Fruit fly (Drosophila melanogaster) whole organism, embryonic: ENCODE measurements around the gene CG31871.

ENCODE experiments used
- Antp ChIP-seq: fragments of 200-800 bp; sonication (Bioruptor generic); optimal IDR thresholded peaks from 3 replicates; lab custom pipeline; 2016; ENCODE audit warnings: missing biosample characterization, missing genetic modification characterization
- CG10959 ChIP-seq: fragments of 200-800 bp; sonication (Bioruptor generic); IDR thresholded peaks from 2 replicates; pipeline ENCODE4 v1.3.6; 2022; ENCODE audit warnings: missing biosample characterization, missing genetic modification characterization
- CG11247 ChIP-seq: fragments of 200-800 bp; sonication (Bioruptor generic); IDR thresholded peaks from 2 replicates; pipeline ENCODE4 v1.3.6; 2022; ENCODE audit warnings: missing biosample characterization, missing genetic modification characterization
- CG12236 ChIP-seq: fragments of 200-800 bp; sonication (Bioruptor generic); optimal IDR thresholded peaks from 2 replicates; lab custom pipeline; 2016; ENCODE audit warnings: missing biosample characterization, missing genetic modification characterization
- CG12299 ChIP-seq: fragments of 200-800 bp; sonication (Bioruptor generic); optimal IDR thresholded peaks from 2 replicates; lab custom pipeline; 2018; ENCODE audit warnings: missing biosample characterization, mild to moderate bottlenecking, missing genetic modification characterization
- CG17361 ChIP-seq: fragments of 200-800 bp; sonication (Bioruptor generic); IDR thresholded peaks from 3 replicates; pipeline ENCODE4 v1.3.6; 2022; ENCODE audit warnings: missing biosample characterization, missing genetic modification characterization
- CG2199 ChIP-seq: fragments of 200-800 bp; sonication (Bioruptor generic); IDR thresholded peaks from 3 replicates; pipeline ENCODE4 v1.3.6; 2022; ENCODE audit warnings: missing biosample characterization, missing genetic modification characterization
- CG30403 ChIP-seq: fragments of 200-800 bp; sonication (Bioruptor generic); optimal IDR thresholded peaks from 3 replicates; lab custom pipeline; 2016; ENCODE audit warnings: missing biosample characterization, missing genetic modification characterization
- CG30431 ChIP-seq: fragments of 200-800 bp; sonication (Bioruptor generic); optimal IDR thresholded peaks from 2 replicates; lab custom pipeline; 2017; ENCODE audit warnings: missing biosample characterization, missing genetic modification characterization
- CG33557 ChIP-seq: fragments of 200-800 bp; sonication (Bioruptor generic); optimal IDR thresholded peaks from 2 replicates; lab custom pipeline; 2019; ENCODE audit warnings: missing biosample characterization, mild to moderate bottlenecking, missing genetic modification characterization, moderate library complexity
- CG3407 ChIP-seq: fragments of 200-800 bp; sonication (Bioruptor generic); optimal IDR thresholded peaks from 2 replicates; lab custom pipeline; 2018; ENCODE audit warnings: missing biosample characterization, mild to moderate bottlenecking, missing genetic modification characterization
- CG6272 ChIP-seq: fragments of 200-800 bp; sonication (Bioruptor generic); IDR thresholded peaks from 2 replicates; pipeline ENCODE4 v1.3.6; 2022; ENCODE audit warnings: missing biosample characterization, missing genetic modification characterization
- CG6854 ChIP-seq: fragments of 200-800 bp; sonication (Bioruptor generic); optimal IDR thresholded peaks from 3 replicates; lab custom pipeline; 2017; ENCODE audit warnings: missing biosample characterization, mild to moderate bottlenecking, missing genetic modification characterization
- CG7786 ChIP-seq: fragments of 200-800 bp; sonication (Bioruptor generic); optimal IDR thresholded peaks from 2 replicates; lab custom pipeline; 2016; ENCODE audit warnings: missing biosample characterization, missing genetic modification characterization
- CG7928 ChIP-seq: fragments of 200-800 bp; sonication (Bioruptor generic); optimal IDR thresholded peaks from 2 replicates; lab custom pipeline; 2017; ENCODE audit warnings: missing biosample characterization, mild to moderate bottlenecking, missing genetic modification characterization
- CG7987 ChIP-seq: fragments of 200-800 bp; sonication (Bioruptor generic); optimal IDR thresholded peaks from 2 replicates; lab custom pipeline; 2018; ENCODE audit warnings: missing biosample characterization, mild to moderate bottlenecking, missing genetic modification characterization, moderate library complexity
- CG8944 ChIP-seq: fragments of 200-800 bp; sonication (Bioruptor generic); optimal IDR thresholded peaks from 3 replicates; lab custom pipeline; 2016; ENCODE audit warnings: missing biosample characterization, missing genetic modification characterization
- CG9797 ChIP-seq: fragments of 200-800 bp; sonication (Bioruptor generic); optimal IDR thresholded peaks from 3 replicates; lab custom pipeline; 2018; ENCODE audit warnings: missing biosample characterization, mild to moderate bottlenecking, missing genetic modification characterization
- Eip74EF ChIP-seq, 2 experiments: fragments of 200-800 bp in 1 of 2; fragments of >200 bp in 1 of 2; sonication (Bioruptor generic) in 1 of 2; optimal IDR thresholded peaks; 2 replicates each; lab custom pipeline; 2017 to 2019; ENCODE audit warnings: missing biosample characterization in 2 of 2, missing genetic modification characterization in 2 of 2, mild to moderate bottlenecking in 1 of 2, moderate library complexity in 1 of 2
- HLH4C ChIP-seq: fragments of 200-800 bp; sonication (Bioruptor generic); IDR thresholded peaks from 3 replicates; pipeline ENCODE4 v1.3.6; 2022; ENCODE audit warnings: missing biosample characterization, missing genetic modification characterization; ENCODE audit not compliant: partially characterized antibody
- HLH54F ChIP-seq: fragments of 200-800 bp; sonication (Bioruptor generic); optimal IDR thresholded peaks from 3 replicates; lab custom pipeline; 2016; ENCODE audit warnings: missing biosample characterization, missing genetic modification characterization
- Hr78 ChIP-seq, 2 experiments: fragments of 200-800 bp in 1 of 2; fragments of >200 bp in 1 of 2; sonication (Bioruptor generic) in 1 of 2; optimal IDR thresholded peaks; 2 replicates each; lab custom pipeline; 2017 to 2019; ENCODE audit warnings: missing biosample characterization in 2 of 2, missing genetic modification characterization in 2 of 2, mild to moderate bottlenecking in 1 of 2, moderate library complexity in 1 of 2
- MESR4 ChIP-seq: fragments of 200-800 bp; sonication (Bioruptor generic); optimal IDR thresholded peaks from 2 replicates; lab custom pipeline; 2018; ENCODE audit warnings: missing biosample characterization, mild to moderate bottlenecking, missing genetic modification characterization, moderate library complexity
- Max ChIP-seq: fragments of 200-800 bp; sonication (Bioruptor generic); optimal IDR thresholded peaks from 2 replicates; lab custom pipeline; 2016; ENCODE audit warnings: missing biosample characterization, mild to moderate bottlenecking, missing genetic modification characterization
- Scr ChIP-seq: fragments of 200-800 bp; sonication (Bioruptor generic); IDR thresholded peaks from 2 replicates; pipeline ENCODE4 v1.3.6; 2022; ENCODE audit warnings: missing biosample characterization, missing genetic modification characterization; ENCODE audit not compliant: partially characterized antibody
- Sin3A ChIP-seq: fragments of >200 bp; optimal IDR thresholded peaks from 2 replicates; lab custom pipeline; 2018
- Sox102F ChIP-seq: fragments of 200-800 bp; sonication (Bioruptor generic); optimal IDR thresholded peaks from 2 replicates; lab custom pipeline; 2018; ENCODE audit warnings: missing biosample characterization, mild to moderate bottlenecking, missing genetic modification characterization, moderate library complexity
- Spps ChIP-seq: fragments of 200-800 bp; sonication (Bioruptor generic); optimal IDR thresholded peaks from 2 replicates; lab custom pipeline; 2018; ENCODE audit warnings: missing biosample characterization, mild to moderate bottlenecking, missing genetic modification characterization
- Vsx1 ChIP-seq: fragments of 200-800 bp; sonication (Bioruptor generic); optimal IDR thresholded peaks from 2 replicates; lab custom pipeline; 2017; ENCODE audit warnings: missing biosample characterization, mild to moderate bottlenecking, missing genetic modification characterization, missing genetic modification reagents
- al ChIP-seq: fragments of 200-800 bp; sonication (Bioruptor generic); IDR thresholded peaks from 2 replicates; pipeline ENCODE4 v1.3.6; 2022; ENCODE audit warnings: missing biosample characterization, missing genetic modification characterization
- bigmax ChIP-seq: fragments of 200-800 bp; sonication (Bioruptor generic); optimal IDR thresholded peaks from 2 replicates; lab custom pipeline; 2018; ENCODE audit warnings: missing biosample characterization, mild to moderate bottlenecking, missing genetic modification characterization
- da ChIP-seq: fragments of 200-800 bp; sonication (Bioruptor generic); optimal IDR thresholded peaks from 2 replicates; lab custom pipeline; 2016; ENCODE audit warnings: missing biosample characterization, missing genetic modification characterization
- dpn ChIP-seq, 2 experiments: fragments of 200-800 bp; sonication (Bioruptor generic); optimal IDR thresholded peaks; 3 replicates each; lab custom pipeline; 2016; ENCODE audit warnings: missing biosample characterization in 2 of 2, missing genetic modification characterization in 2 of 2
- fru ChIP-seq: fragments of >200 bp; optimal IDR thresholded peaks from 2 replicates; lab custom pipeline; 2017
- h ChIP-seq: fragments of >200 bp; optimal IDR thresholded peaks from 2 replicates; lab custom pipeline; 2017
- ham ChIP-seq: fragments of 200-800 bp; sonication (Bioruptor generic); IDR thresholded peaks from 2 replicates; pipeline ENCODE4 v1.3.6; 2022; ENCODE audit warnings: missing biosample characterization, missing genetic modification characterization
- hb ChIP-seq: fragments of 200-800 bp; sonication (Bioruptor generic); IDR thresholded peaks from 3 replicates; pipeline ENCODE4 v1.3.6; 2022; ENCODE audit warnings: missing biosample characterization, missing genetic modification characterization; ENCODE audit not compliant: partially characterized antibody
- ken ChIP-seq: fragments of 200-800 bp; sonication (Bioruptor generic); IDR thresholded peaks from 3 replicates; pipeline ENCODE4 v1.3.6; 2022; ENCODE audit warnings: missing biosample characterization, missing genetic modification characterization
- klu ChIP-seq: fragments of 200-800 bp; sonication (Bioruptor generic); IDR thresholded peaks from 2 replicates; pipeline ENCODE4 v1.3.6; 2022; ENCODE audit warnings: missing biosample characterization, missing genetic modification characterization
- luna ChIP-seq: fragments of 200-800 bp; sonication (Bioruptor generic); optimal IDR thresholded peaks from 2 replicates; lab custom pipeline; 2016; ENCODE audit warnings: missing biosample characterization, missing genetic modification characterization
- mam ChIP-seq: fragments of 200-800 bp; sonication (Bioruptor generic); optimal IDR thresholded peaks from 3 replicates; lab custom pipeline; 2016; ENCODE audit warnings: missing biosample characterization, missing genetic modification characterization
- p53 ChIP-seq: fragments of 200-800 bp; sonication (Bioruptor generic); optimal IDR thresholded peaks from 2 replicates; lab custom pipeline; 2016; ENCODE audit warnings: missing biosample characterization, missing genetic modification characterization
- psq ChIP-seq: fragments of 200-800 bp; sonication (Bioruptor generic); optimal IDR thresholded peaks from 2 replicates; lab custom pipeline; 2017; ENCODE audit warnings: missing biosample characterization, missing genetic modification characterization
- slou ChIP-seq: fragments of 200-800 bp; sonication (Bioruptor generic); optimal IDR thresholded peaks from 3 replicates; lab custom pipeline; 2016; ENCODE audit warnings: missing biosample characterization, missing genetic modification characterization
- tio ChIP-seq: fragments of 200-800 bp; sonication (Bioruptor generic); optimal IDR thresholded peaks from 2 replicates; lab custom pipeline; 2017; ENCODE audit warnings: missing biosample characterization, missing genetic modification characterization, inconsistent platforms
- trem ChIP-seq: fragments of 200-800 bp; optimal IDR thresholded peaks from 3 replicates; lab custom pipeline; 2019; ENCODE audit warnings: missing biosample characterization, mild to moderate bottlenecking, missing genetic modification characterization, moderate library complexity
- unc-4 ChIP-seq: fragments of 200-800 bp; sonication (Bioruptor generic); IDR thresholded peaks from 2 replicates; pipeline ENCODE4 v1.3.6; 2022; ENCODE audit warnings: missing biosample characterization, missing genetic modification characterization; ENCODE audit not compliant: partially characterized antibody
- vnd ChIP-seq: fragments of 200-800 bp; sonication (Bioruptor generic); IDR thresholded peaks from 3 replicates; pipeline ENCODE4 v1.3.6; 2022; ENCODE audit warnings: missing biosample characterization, missing genetic modification characterization; ENCODE audit not compliant: partially characterized antibody
- vvl ChIP-seq: fragments of 200-800 bp; sonication (Bioruptor generic); IDR thresholded peaks from 2 replicates; pipeline ENCODE4 v1.3.6; 2022; ENCODE audit warnings: missing biosample characterization, missing genetic modification characterization
- wdn ChIP-seq: fragments of 200-800 bp; sonication (Bioruptor generic); IDR thresholded peaks from 2 replicates; pipeline ENCODE4 v1.3.6; 2022; ENCODE audit warnings: missing biosample characterization, missing genetic modification characterization
- zen2 ChIP-seq: fragments of 200-800 bp; sonication (Bioruptor generic); IDR thresholded peaks from 3 replicates; pipeline ENCODE4 v1.3.6; 2022; ENCODE audit warnings: missing biosample characterization, missing genetic modification characterization; ENCODE audit not compliant: partially characterized antibody
- zfh1 ChIP-seq: fragments of 200-800 bp; sonication (Bioruptor generic); IDR thresholded peaks from 3 replicates; pipeline ENCODE4 v1.3.6; 2022; ENCODE audit warnings: missing biosample characterization, missing genetic modification characterization

The CG31871 gene

DNA sequence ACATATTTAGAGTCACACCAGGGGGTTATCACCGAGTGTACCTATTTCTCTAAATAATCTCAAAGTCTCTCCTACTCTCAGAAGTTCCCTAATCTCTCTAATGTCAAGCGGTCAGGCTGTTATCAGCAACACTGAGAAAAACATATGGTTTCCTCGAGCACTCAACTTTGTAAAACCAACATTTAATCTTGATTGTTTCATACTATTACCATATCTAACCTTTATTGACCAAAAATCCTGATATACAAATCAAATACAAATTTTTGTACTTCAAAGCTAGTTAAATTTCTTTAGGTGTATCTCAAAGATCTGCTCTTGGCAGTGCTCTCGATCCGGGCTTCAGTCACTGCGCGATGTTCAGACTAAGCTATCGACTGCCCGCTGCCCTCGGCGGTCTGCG is 41.4 kb downstream of the CG31871 start, which contains the start of gene CG6415 (continued):
- TF ChIP-seq CG7987 (GFP tag; lab: Kevin White, UChicago) (no peak), CG8944 (GFP tag; lab: Kevin White, UChicago) (peak; percentile 60), Spps (tag; lab: Kevin White, UChicago) (peak; percentile 32), CG12299 (tag; lab: Kevin White, UChicago) (no peak), vnd (GFP tag; lab: Robert Waterston, UW) (no peak), fru (lab: Kevin White, UChicago) (no peak), p53 (GFP tag; lab: Kevin White, UChicago) (no peak), MESR4 (no peak), ham (GFP tag; lab: Robert Waterston, UW) (no peak), CG10959 (peak; percentile 38; the same call in 1 of the 2 replicates), Scr (GFP tag; lab: Robert Waterston, UW) (no peak), HLH4C (GFP tag; lab: Robert Waterston, UW) (no peak), dpn (GFP tag; optimal IDR thresholded peaks at IDR 0.05; lab: Kevin White, UChicago) (peak; percentile 75 to 77), slou (GFP tag; lab: Kevin White, UChicago) (peak; percentile 25), Sin3A (no peak), CG30403 (GFP tag; lab: Kevin White, UChicago) (peak; percentile 69), Hr78 (GFP tag; optimal IDR thresholded peaks at IDR 0.05; lab: Kevin White, UChicago) (peak in 1 of 2 experiments; percentile 62), psq (GFP tag; lab: Kevin White, UChicago) (no peak), Max (GFP tag; lab: Kevin White, UChicago) (peak; percentile 3), klu (no peak; the same call in 1 of the 2 replicates), Sox102F (GFP tag; lab: Kevin White, UChicago) (peak; percentile 70), CG7786 (GFP tag; lab: Kevin White, UChicago) (peak; percentile 71), CG30431 (peak; percentile 54), CG11247 (GFP tag; lab: Robert Waterston, UW) (peak; percentile 70), CG12236 (GFP tag; lab: Kevin White, UChicago) (peak; percentile 32), vvl (peak; percentile 86), Antp (GFP tag; lab: Kevin White, UChicago) (peak; percentile 56), al (GFP tag; lab: Robert Waterston, UW) (peak; percentile 32; the same call in 1 of the 2 replicates), CG17361 (GFP tag; lab: Robert Waterston, UW) (peak; percentile 77), Eip74EF (GFP tag; optimal IDR thresholded peaks at IDR 0.05; lab: Kevin White, UChicago) (no peak), tio (GFP tag; lab: Kevin White, UChicago) (peak; percentile 36), ken (GFP tag; lab: Robert Waterston, UW) (peak; percentile 68), CG9797 (GFP tag; lab: Kevin White, UChicago) (no peak), trem (tag; lab: Kevin White, UChicago) (peak; percentile 55), da (GFP tag; lab: Kevin White, UChicago) (no peak), h (lab: Kevin White, UChicago) (no peak), mam (GFP tag; lab: Kevin White, UChicago) (peak; percentile 81), CG2199 (GFP tag; lab: Robert Waterston, UW) (no peak), zen2 (GFP tag; lab: Robert Waterston, UW) (no peak), CG6854 (GFP tag; lab: Kevin White, UChicago) (peak; percentile 47), CG33557 (peak; percentile 69), unc-4 (GFP tag; lab: Robert Waterston, UW) (no peak), CG7928 (GFP tag; lab: Kevin White, UChicago) (no peak), hb (GFP tag; lab: Robert Waterston, UW) (no peak), CG3407 (GFP tag; lab: Kevin White, UChicago) (peak; percentile 62), bigmax (GFP tag; lab: Kevin White, UChicago) (no peak), CG6272 (GFP tag; lab: Robert Waterston, UW) (peak; percentile 63), zfh1 (peak; percentile 83), Vsx1 (GFP tag; lab: Kevin White, UChicago) (peak; percentile 10), wdn (GFP tag; lab: Robert Waterston, UW) (peak; percentile 36; the same call in 1 of the 2 replicates), luna (GFP tag; lab: Kevin White, UChicago) (no peak), HLH54F (GFP tag; lab: Kevin White, UChicago) (peak; percentile 36)
